Worm (Caenorhabditis elegans): ENCODE results near the gene sgn-1.

sgn-1 gene

DNA sequence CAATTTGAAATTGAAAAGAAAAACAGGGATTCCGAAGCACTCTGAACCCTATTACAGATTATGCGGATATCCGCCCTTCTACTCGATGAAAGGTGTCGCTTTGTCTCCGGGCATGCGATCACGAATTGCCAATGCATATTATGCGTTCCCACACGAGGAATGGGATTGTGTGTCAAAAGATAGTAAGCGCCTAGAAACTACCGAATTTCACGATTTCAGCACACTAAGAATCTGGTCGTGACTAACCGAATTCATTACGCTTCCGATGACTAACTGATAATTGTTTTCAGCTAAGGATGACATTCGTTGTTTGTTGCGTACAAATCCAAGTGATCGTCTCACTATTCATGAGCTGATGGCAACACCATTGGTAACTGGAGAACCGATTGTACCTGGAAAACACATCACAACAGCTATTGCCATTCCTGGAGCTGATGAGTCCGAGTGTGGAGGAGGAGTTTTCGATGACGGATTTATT, 37.1 kb downstream of the sgn-1 start (continued):
- no peak for TF ChIP-seq ceh-28 (tag; optimal IDR thresholded peaks at IDR 0.05)
- no peak for TF ChIP-seq daf-19 (GFP tag; conservative IDR thresholded peaks at IDR 0.05)
- no peak for TF ChIP-seq pha-4 (GFP tag; IDR thresholded peaks at IDR 0.05)
- TF ChIP-seq pha-4 (tag; optimal IDR thresholded peaks at IDR 0.05): no peak
- peak; percentile 50; the same call in 1 of the 2 replicates for TF ChIP-seq lim-7 (GFP tag; IDR thresholded peaks at IDR 0.05)
- no peak for TF ChIP-seq tag-97 (GFP tag; IDR thresholded peaks at IDR 0.05)
- TF ChIP-seq zip-2 (tag; optimal IDR thresholded peaks at IDR 0.05): no peak
- TF ChIP-seq daf-8 (GFP tag; IDR thresholded peaks at IDR 0.05): no peak
- no peak for TF ChIP-seq lin-39 (tag; optimal IDR thresholded peaks at IDR 0.05)
- no peak for TF ChIP-seq nhr-28 (tag; optimal IDR thresholded peaks at IDR 0.05)
- TF ChIP-seq zip-11 (GFP tag; IDR thresholded peaks at IDR 0.05): no peak
- TF ChIP-seq tra-1 (GFP tag; IDR thresholded peaks at IDR 0.05): peak; percentile 17; the same call in 1 of the 2 replicates
- TF ChIP-seq nhr-41 (GFP tag; IDR thresholded peaks at IDR 0.05): peak; percentile 43
- peak; percentile 64; the same call in 1 of the 2 replicates for TF ChIP-seq ceh-20 (GFP tag; IDR thresholded peaks at IDR 0.05)
- no peak for TF ChIP-seq mep-1 (tag; optimal IDR thresholded peaks at IDR 0.05)
- peak; percentile 96 for TF ChIP-seq ama-1 (optimal IDR thresholded peaks at IDR 0.05)
- peak; percentile 79; the same call in 1 of the 2 replicates for TF ChIP-seq zfp-3 (GFP tag; conservative IDR thresholded peaks at IDR 0.05)
- TF ChIP-seq Y75B8A.6 (GFP tag; IDR thresholded peaks at IDR 0.05): no peak; the same call in 1 of the 2 replicates
- peak in 1 of 2 experiments; percentile 13 for TF ChIP-seq hif-1 (tag; optimal IDR thresholded peaks at IDR 0.05)
- TF ChIP-seq Y5F2A.4 (GFP tag; optimal IDR thresholded peaks at IDR 0.05): no peak
- TF ChIP-seq T20F7.1 (GFP tag; optimal IDR thresholded peaks at IDR 0.05): peak; percentile 35
- TF ChIP-seq ztf-11 (tag; optimal IDR thresholded peaks at IDR 0.05): no peak
- peak; percentile 64 for TF ChIP-seq T26A8.4 (GFP tag; IDR thresholded peaks at IDR 0.05)
- TF ChIP-seq duxl-1 (tag; optimal IDR thresholded peaks at IDR 0.05; ENCODE audit: poor library complexity): peak; percentile 58
- no peak for TF ChIP-seq unc-130 (GFP tag; optimal IDR thresholded peaks at IDR 0.05)
- TF ChIP-seq lsy-2 (tag; optimal IDR thresholded peaks at IDR 0.05): no peak
- no peak for TF ChIP-seq unc-62 (GFP tag; optimal IDR thresholded peaks at IDR 0.05 in 1 of 2)
- TF ChIP-seq unc-62 (tag; optimal IDR thresholded peaks at IDR 0.05): no peak
- TF ChIP-seq D1046.2 (GFP tag; IDR thresholded peaks at IDR 0.05): peak; percentile 28; the same call in 1 of the 2 replicates
- no peak for TF ChIP-seq dmd-8 (GFP tag; IDR thresholded peaks at IDR 0.05)
- no peak for TF ChIP-seq ceh-62 (tag; optimal IDR thresholded peaks at IDR 0.05)
- TF ChIP-seq F44E2.7 (GFP tag; IDR thresholded peaks at IDR 0.05): no peak
- TF ChIP-seq dve-1 (tag; optimal IDR thresholded peaks at IDR 0.05; ENCODE audit: insufficient read depth): no peak
- no peak for TF ChIP-seq rbr-2 (tag; optimal IDR thresholded peaks at IDR 0.05)
- no peak for TF ChIP-seq zag-1 (tag; optimal IDR thresholded peaks at IDR 0.05)
- TF ChIP-seq dmd-9 (GFP tag; IDR thresholded peaks at IDR 0.05): no peak
- TF ChIP-seq ceh-44 (GFP tag; IDR thresholded peaks at IDR 0.05): no peak
- TF ChIP-seq sdz-12 (GFP tag; optimal IDR thresholded peaks at IDR 0.05): peak; percentile 74
- TF ChIP-seq mes-2 (tag; optimal IDR thresholded peaks at IDR 0.05; ENCODE audit: poor library complexity, severe bottlenecking): peak; percentile 32
- no peak for TF ChIP-seq ztf-7 (tag; optimal IDR thresholded peaks at IDR 0.05)
- TF ChIP-seq F10B5.3 (tag; optimal IDR thresholded peaks at IDR 0.05): no peak
- no peak for TF ChIP-seq nhr-11 (tag; optimal IDR thresholded peaks at IDR 0.05)
- no peak; the same call in none of the 2 replicates for TF ChIP-seq lin-29 (GFP tag; IDR thresholded peaks at IDR 0.05)
- TF ChIP-seq lin-1 (GFP tag; IDR thresholded peaks at IDR 0.05): no peak
- no peak for TF ChIP-seq dpl-1 (GFP tag; optimal IDR thresholded peaks at IDR 0.05)
- 0 out of 2 replicates have a peak, but pooled peaks have one; percentile 37 for TF ChIP-seq arid-1 (GFP tag; conservative IDR thresholded peaks at IDR 0.05)
- TF ChIP-seq nhr-237 (tag; optimal IDR thresholded peaks at IDR 0.05): no peak
- no peak for TF ChIP-seq nhr-48 (tag; optimal IDR thresholded peaks at IDR 0.05)
- TF ChIP-seq saeg-2 (GFP tag; IDR thresholded peaks at IDR 0.05): no peak
- no peak for TF ChIP-seq nhr-6 (tag; optimal IDR thresholded peaks at IDR 0.05)
- TF ChIP-seq fos-1 (tag; optimal IDR thresholded peaks at IDR 0.05): no peak
- 0 out of 2 replicates have a peak, but pooled peaks have one; percentile 1 for TF ChIP-seq ZK337.2 (GFP tag; IDR thresholded peaks at IDR 0.05)
